Fruit fly (Drosophila melanogaster) whole organism: ENCODE measurements around the gene Gr36c.

Experiments
- CG8478 ChIP-seq: fragments of >200 bp; optimal IDR thresholded peaks from 2 replicates; lab custom pipeline; 2018; ENCODE audit warnings: inconsistent platforms
- psq ChIP-seq: fragments of >200 bp; optimal IDR thresholded peaks from 2 replicates; lab custom pipeline; 2017

- TF ChIP-seq psq (lab: Kevin White, UChicago) (no peak), CG8478 (lab: Kevin White, UChicago) (no peak)
Observed at dm6 chr2L:17201777-17202176, 21.6 kb downstream of the Gr36c start.
